Worm (Caenorhabditis elegans) whole organism, young adult: ENCODE results near the gene F49F1.7.

Experiments
- B0035.1 ChIP-seq: sonication (generic microtip); optimal IDR thresholded peaks from 2 replicates; lab custom pipeline; 2016; ENCODE audit warnings: missing genetic modification characterization, mild to moderate bottlenecking, missing compliant biosample characterization, missing genotype, missing genetic modification reagents
- F23B12.7 ChIP-seq: sonication (generic microtip); optimal IDR thresholded peaks from 2 replicates; lab custom pipeline; 2017; ENCODE audit warnings: missing genetic modification characterization, mild to moderate bottlenecking, missing compliant biosample characterization, antibody characterized with exemption, moderate library complexity; ENCODE audit not compliant: insufficient read depth
- F33H1.4 ChIP-seq: fragments of 200-800 bp; sonication (Bioruptor generic); IDR thresholded peaks from 2 replicates; pipeline ENCODE4 v1.3.6; 2022; ENCODE audit warnings: missing genetic modification reagents, missing genetic modification characterization, missing compliant biosample characterization
- F55B11.4 ChIP-seq: sonication (generic microtip); optimal IDR thresholded peaks from 2 replicates; lab custom pipeline; 2016; ENCODE audit warnings: missing compliant biosample characterization, missing genetic modification characterization, borderline replicate concordance; ENCODE audit not compliant: insufficient read depth
- K11D2.4 ChIP-seq: fragments of 200-800 bp; sonication (Bioruptor generic); IDR thresholded peaks from 2 replicates; pipeline ENCODE4 v1.3.6; 2022; ENCODE audit warnings: missing genetic modification reagents, missing genetic modification characterization, missing compliant biosample characterization
- T07F8.4 ChIP-seq: sonication (generic microtip); optimal IDR thresholded peaks from 2 replicates; lab custom pipeline; 2016; ENCODE audit warnings: mild to moderate bottlenecking, missing genetic modification characterization, moderate library complexity, missing compliant biosample characterization
- T26A5.8 ChIP-seq: sonication (generic microtip); optimal IDR thresholded peaks from 2 replicates; lab custom pipeline; 2016; ENCODE audit warnings: missing genetic modification characterization, missing compliant biosample characterization
- Y56A3A.18 ChIP-seq: fragments of 200-800 bp; sonication (Bioruptor generic); IDR thresholded peaks from 2 replicates; pipeline ENCODE4 v1.3.6; 2022; ENCODE audit warnings: missing genetic modification reagents, missing genetic modification characterization, missing compliant biosample characterization
- Y95B8A.8 ChIP-seq: fragments of 200-800 bp; sonication (Bioruptor generic); IDR thresholded peaks from 2 replicates; pipeline ENCODE4 v1.3.6; 2022; ENCODE audit warnings: missing genetic modification reagents, missing genetic modification characterization, missing compliant biosample characterization
- aptf-3 ChIP-seq: fragments of 200-800 bp; sonication (Bioruptor generic); IDR thresholded peaks from 2 replicates; pipeline ENCODE4 v1.3.6; 2022; ENCODE audit warnings: missing genetic modification characterization, missing compliant biosample characterization
- athp-1 ChIP-seq: sonication (generic microtip); optimal IDR thresholded peaks from 2 replicates; lab custom pipeline; 2017; ENCODE audit warnings: mild to moderate bottlenecking, missing genetic modification characterization, missing compliant biosample characterization
- attf-6 ChIP-seq: fragments of 200-800 bp; sonication (Bioruptor generic); IDR thresholded peaks from 2 replicates; pipeline ENCODE4 v1.3.6; 2022; ENCODE audit warnings: missing genetic modification reagents, missing genetic modification characterization, missing compliant biosample characterization
- cebp-1 ChIP-seq, 2 experiments: fragments of 200-800 bp in 1 of 2; sonication (Bioruptor generic) in 1 of 2; sonication (generic microtip) in 1 of 2; IDR thresholded peaks in 1 of 2; optimal IDR thresholded peaks in 1 of 2; 2 replicates each; pipeline versions ENCODE4 v1.3.6 to Lab custom; 2017 to 2022; ENCODE audit warnings: missing compliant biosample characterization in 2 of 2, missing genetic modification characterization in 2 of 2, mild to moderate bottlenecking in 1 of 2, missing genetic modification reagents in 1 of 2, moderate library complexity in 1 of 2
- cebp-2 ChIP-seq: fragments of 200-800 bp; sonication (Bioruptor generic); IDR thresholded peaks from 2 replicates; pipeline ENCODE4 v1.3.6; 2022; ENCODE audit warnings: missing genetic modification characterization, missing compliant biosample characterization
- ceh-27 ChIP-seq: fragments of 200-800 bp; sonication (Bioruptor generic); optimal IDR thresholded peaks from 2 replicates; lab custom pipeline; 2018; ENCODE audit warnings: mild to moderate bottlenecking, missing genetic modification characterization, moderate library complexity, missing compliant biosample characterization
- ceh-40 ChIP-seq: fragments of 200-800 bp; sonication (Bioruptor generic); IDR thresholded peaks from 2 replicates; pipeline ENCODE4 v1.3.6; 2022; ENCODE audit warnings: missing genetic modification characterization, missing compliant biosample characterization
- die-1 ChIP-seq: sonication (generic microtip); optimal IDR thresholded peaks from 2 replicates; lab custom pipeline; 2016; ENCODE audit warnings: missing genotype, mild to moderate bottlenecking, missing genetic modification characterization, missing compliant biosample characterization
- efl-1 ChIP-seq: fragments of 150-350 bp; optimal IDR thresholded peaks from 2 replicates; lab custom pipeline; 2014; ENCODE audit warnings: missing biosample characterization, missing genetic modification reagents, missing genetic modification characterization
- him-1 ChIP-seq: sonication (generic microtip); optimal IDR thresholded peaks from 2 replicates; lab custom pipeline; 2016; ENCODE audit warnings: missing genotype, missing genetic modification reagents, missing genetic modification characterization, missing compliant biosample characterization
- hlh-26 ChIP-seq: fragments of 200-800 bp; sonication (Bioruptor generic); conservative IDR thresholded peaks from 2 replicates; pipeline ENCODE4 v1.3.6; 2022; ENCODE audit warnings: missing genetic modification reagents, missing genetic modification characterization, missing compliant biosample characterization
- hmg-1.2 ChIP-seq: fragments of 200-800 bp; sonication (Bioruptor generic); IDR thresholded peaks from 2 replicates; pipeline ENCODE4 v1.3.6; 2022; ENCODE audit warnings: missing genetic modification reagents, missing genetic modification characterization, missing compliant biosample characterization
- hsf-1 ChIP-seq: fragments of 200-800 bp; sonication (Bioruptor generic); IDR thresholded peaks from 2 replicates; pipeline ENCODE4 v1.3.6; 2022; ENCODE audit warnings: missing genetic modification reagents, missing genetic modification characterization, missing compliant biosample characterization
- let-526 ChIP-seq: fragments of 200-800 bp; sonication (Bioruptor generic); IDR thresholded peaks from 2 replicates; pipeline ENCODE4 v1.3.6; 2022; ENCODE audit warnings: missing genetic modification reagents, missing genetic modification characterization, missing compliant biosample characterization
- lin-40 ChIP-seq: sonication (generic microtip); optimal IDR thresholded peaks from 2 replicates; lab custom pipeline; 2016; ENCODE audit warnings: missing genetic modification characterization, mild to moderate bottlenecking, missing compliant biosample characterization, missing genotype, missing genetic modification reagents
- lin-54 ChIP-seq: fragments of 200-800 bp; sonication (Bioruptor generic); optimal IDR thresholded peaks from 2 replicates; lab custom pipeline; 2018; ENCODE audit warnings: mild to moderate bottlenecking, missing genetic modification characterization, missing compliant biosample characterization
- lsl-1 ChIP-seq: fragments of 200-800 bp; sonication (Bioruptor generic); optimal IDR thresholded peaks from 2 replicates; lab custom pipeline; 2018; ENCODE audit warnings: mild to moderate bottlenecking, missing genetic modification characterization, moderate library complexity, missing compliant biosample characterization
- madf-6 ChIP-seq: fragments of 200-800 bp; sonication (Bioruptor generic); IDR thresholded peaks from 2 replicates; pipeline ENCODE4 v1.3.6; 2022; ENCODE audit warnings: missing genetic modification reagents, missing genetic modification characterization, missing compliant biosample characterization
- mcd-1 ChIP-seq: fragments of 200-800 bp; sonication (Bioruptor generic); IDR thresholded peaks from 2 replicates; pipeline ENCODE4 v1.3.6; 2022; ENCODE audit warnings: missing genetic modification reagents, missing genetic modification characterization, missing compliant biosample characterization
- nhr-120 ChIP-seq: fragments of 200-800 bp; sonication (Bioruptor generic); IDR thresholded peaks from 2 replicates; pipeline ENCODE4 v1.3.6; 2022; ENCODE audit warnings: missing genetic modification characterization, missing compliant biosample characterization
- nhr-80 ChIP-seq: sonication (generic microtip); optimal IDR thresholded peaks from 2 replicates; lab custom pipeline; 2016; ENCODE audit warnings: missing genetic modification characterization, missing compliant biosample characterization
- pbrm-1 ChIP-seq: fragments of 200-800 bp; sonication (Bioruptor generic); IDR thresholded peaks from 2 replicates; pipeline ENCODE4 v1.3.6; 2022; ENCODE audit warnings: missing genetic modification reagents, missing genetic modification characterization, missing compliant biosample characterization
- sea-2 ChIP-seq: fragments of 200-800 bp; sonication (Bioruptor generic); IDR thresholded peaks from 2 replicates; pipeline ENCODE4 v1.3.6; 2022; ENCODE audit warnings: missing genetic modification characterization, missing compliant biosample characterization
- snpc-1.3 ChIP-seq: sonication (generic microtip); optimal IDR thresholded peaks from 2 replicates; lab custom pipeline; 2017; ENCODE audit warnings: missing genetic modification characterization, mild to moderate bottlenecking, missing compliant biosample characterization, antibody characterized with exemption, moderate library complexity, missing genotype, missing genetic modification reagents; ENCODE audit not compliant: insufficient read depth
- snpc-4 ChIP-seq, 5 experiments: fragments of 150-350 bp in 1 of 5; sonication (generic microtip) in 4 of 5; optimal IDR thresholded peaks; 2 replicates each; lab custom pipeline; 2014 to 2018; ENCODE audit warnings: missing genetic modification characterization in 5 of 5, missing biosample characterization in 3 of 5, antibody characterized with exemption in 2 of 5, mild to moderate bottlenecking in 2 of 5, missing compliant biosample characterization in 2 of 5, missing genotype in 2 of 5, moderate library complexity in 2 of 5, missing genetic modification reagents in 1 of 5
- somi-1 ChIP-seq: fragments of 200-800 bp; sonication (Bioruptor generic); optimal IDR thresholded peaks from 2 replicates; lab custom pipeline; 2018; ENCODE audit warnings: mild to moderate bottlenecking, missing genetic modification characterization, missing compliant biosample characterization
- tbp1 ChIP-seq: fragments of 200-800 bp; sonication (Bioruptor generic); optimal IDR thresholded peaks from 2 replicates; lab custom pipeline; 2018; ENCODE audit warnings: mild to moderate bottlenecking, missing genetic modification characterization, missing compliant biosample characterization
- xnd-1 ChIP-seq: sonication (generic microtip); optimal IDR thresholded peaks from 2 replicates; lab custom pipeline; 2016; ENCODE audit warnings: missing genotype, missing genetic modification reagents, missing genetic modification characterization, missing compliant biosample characterization
- zfh-2 ChIP-seq: fragments of 200-800 bp; sonication (Bioruptor generic); conservative IDR thresholded peaks from 2 replicates; pipeline ENCODE4 v1.3.6; 2022; ENCODE audit warnings: missing genetic modification reagents, missing genetic modification characterization, missing compliant biosample characterization

The F49F1.7 gene

ce11 chrIV:4085787-4086262 lies 39.7 kb downstream of the F49F1.7 start, which contains the start of gene C35B1.2:
TSS of gene C35B1.2 (plus strand) at chrIV:4086212.
- TF ChIP-seq F55B11.4 (tag; lab: Kevin White, UChicago): no peak
- TF ChIP-seq Y95B8A.8: no peak
- TF ChIP-seq F23B12.7 (tag; lab: Kevin White, UChicago): peak; percentile 1
- no peak for TF ChIP-seq snpc-4 (GFP tag; optimal IDR thresholded peaks at IDR 0.05; lab: Kevin White, UChicago)
- TF ChIP-seq snpc-4 (tag; optimal IDR thresholded peaks at IDR 0.05; lab: Kevin White, UChicago): peak in 1 of 4 experiments; percentile 9
- TF ChIP-seq die-1 (tag; lab: Kevin White, UChicago): no peak
- TF ChIP-seq pbrm-1 (GFP tag; lab: Robert Waterston, UW): no peak
- TF ChIP-seq ceh-40 (GFP tag; lab: Robert Waterston, UW): no peak
- TF ChIP-seq B0035.1 (tag; lab: Kevin White, UChicago): no peak
- peak; percentile 93 for TF ChIP-seq athp-1 (tag; lab: Kevin White, UChicago)
- no peak for TF ChIP-seq hmg-1.2 (GFP tag; lab: Robert Waterston, UW)
- TF ChIP-seq F33H1.4 (GFP tag; lab: Robert Waterston, UW): 0 out of 2 replicates have a peak, but pooled peaks have one; percentile 13
- no peak for TF ChIP-seq cebp-2 (GFP tag; lab: Robert Waterston, UW)
- TF ChIP-seq lsl-1: peak; percentile 5
- no peak for TF ChIP-seq sea-2 (GFP tag; lab: Robert Waterston, UW)
- TF ChIP-seq efl-1 (GFP tag; lab: Kevin White, UChicago): peak; percentile 21
- 0 out of 2 replicates have a peak, but pooled peaks have one; percentile 9 for TF ChIP-seq mcd-1 (GFP tag; lab: Robert Waterston, UW)

ce11 chrIV:4085022-4085421 lies 40.5 kb downstream of the F49F1.7 start:
- TF ChIP-seq pbrm-1 (GFP tag; lab: Robert Waterston, UW): no peak
- TF ChIP-seq aptf-3 (GFP tag; lab: Robert Waterston, UW): no peak
- TF ChIP-seq K11D2.4 (GFP tag; lab: Robert Waterston, UW): no peak
- TF ChIP-seq Y56A3A.18 (GFP tag; lab: Robert Waterston, UW): no peak
- TF ChIP-seq xnd-1 (tag; lab: Kevin White, UChicago): no peak
- TF ChIP-seq somi-1 (GFP tag; lab: Kevin White, UChicago): no peak
- peak; percentile 38 for TF ChIP-seq nhr-80 (tag; lab: Kevin White, UChicago)
- TF ChIP-seq lin-40: no peak
- no peak for TF ChIP-seq snpc-1.3 (tag; lab: Kevin White, UChicago)
- TF ChIP-seq attf-6: no peak
- no peak for TF ChIP-seq ceh-27 (GFP tag; lab: Kevin White, UChicago)
- no peak for TF ChIP-seq let-526 (GFP tag; lab: Robert Waterston, UW)
- no peak for TF ChIP-seq hsf-1 (GFP tag; lab: Robert Waterston, UW)
- no peak for TF ChIP-seq lin-54 (GFP tag; lab: Kevin White, UChicago)
- no peak for TF ChIP-seq zfh-2
- peak; percentile 60 for TF ChIP-seq F23B12.7 (tag; lab: Kevin White, UChicago)
- no peak for TF ChIP-seq nhr-120 (GFP tag; lab: Robert Waterston, UW)
- no peak for TF ChIP-seq tbp1
- no peak for TF ChIP-seq cebp-1 (GFP tag; IDR thresholded peaks at IDR 0.05; lab: Robert Waterston, UW)
- peak; percentile 10 for TF ChIP-seq cebp-1 (tag; optimal IDR thresholded peaks at IDR 0.05; lab: Kevin White, UChicago)
- no peak for TF ChIP-seq T07F8.4 (tag; lab: Kevin White, UChicago)
- no peak for TF ChIP-seq T26A5.8 (tag; lab: Kevin White, UChicago)
- TF ChIP-seq hlh-26 (GFP tag; lab: Robert Waterston, UW): no peak
- no peak for TF ChIP-seq madf-6 (GFP tag; lab: Robert Waterston, UW)
- no peak for TF ChIP-seq him-1 (tag; lab: Kevin White, UChicago)
